Worm (Caenorhabditis elegans) whole organism, midembryonic: ENCODE results near the gene aco-2.

Experiments used
- T22C8.4 ChIP-seq: fragments of 200-800 bp; sonication (Bioruptor generic); IDR thresholded peaks from 2 replicates; pipeline ENCODE4 v1.3.6; 2022; ENCODE audit warnings: missing genetic modification characterization, missing compliant biosample characterization
- cog-1 ChIP-seq: sonication (generic microtip); optimal IDR thresholded peaks from 2 replicates; lab custom pipeline; 2016; ENCODE audit warnings: missing genetic modification characterization, missing compliant biosample characterization
- flt-1 ChIP-seq: fragments of 200-800 bp; sonication (Bioruptor generic); IDR thresholded peaks from 2 replicates; pipeline ENCODE4 v1.3.6; 2022; ENCODE audit warnings: missing genetic modification characterization, missing compliant biosample characterization
- klf-2 ChIP-seq: fragments of 200-800 bp; sonication (Bioruptor generic); conservative IDR thresholded peaks from 2 replicates; pipeline ENCODE4 v1.3.6; 2022; ENCODE audit warnings: missing genetic modification reagents, missing genetic modification characterization, missing compliant biosample characterization
- ref-1 ChIP-seq: fragments of 200-800 bp; sonication (Bioruptor generic); conservative IDR thresholded peaks from 2 replicates; pipeline ENCODE4 v1.3.6; 2022; ENCODE audit warnings: missing genetic modification reagents, missing genetic modification characterization, missing compliant biosample characterization
- tab-1 ChIP-seq: fragments of 200-800 bp; sonication (Bioruptor generic); IDR thresholded peaks from 2 replicates; pipeline ENCODE4 v1.3.6; 2022; ENCODE audit warnings: missing genetic modification characterization, missing compliant biosample characterization
- ztf-29 ChIP-seq: fragments of 200-800 bp; sonication (Bioruptor generic); IDR thresholded peaks from 2 replicates; pipeline ENCODE4 v1.3.6; 2022; ENCODE audit warnings: missing genetic modification reagents, missing genetic modification characterization, missing compliant biosample characterization

DNA sequence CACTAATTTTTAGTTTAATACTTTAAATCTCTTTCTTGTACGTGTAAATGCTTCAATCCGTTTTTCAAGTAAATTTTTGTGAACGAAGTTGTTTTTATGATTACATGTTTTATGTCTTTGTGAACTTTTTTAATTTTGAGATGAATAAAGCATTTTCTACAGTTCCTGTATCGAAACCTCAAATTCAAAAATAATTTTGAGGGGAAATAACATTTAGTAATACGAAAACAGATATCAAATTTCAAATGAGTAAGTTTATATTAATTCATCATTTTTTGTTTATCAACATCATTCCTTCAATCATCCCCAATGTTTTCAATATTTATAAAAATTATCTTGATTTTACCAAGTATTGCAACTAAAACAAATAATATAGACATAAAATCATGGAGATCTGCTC is 36.0 kb upstream of the aco-2 start, which contains the start of gene C29E4.10:
- TF ChIP-seq flt-1 (GFP tag; lab: Robert Waterston, UW) (no peak), klf-2 (GFP tag; lab: Robert Waterston, UW) (no peak), cog-1 (tag; lab: Kevin White, UChicago) (no peak), T22C8.4 (GFP tag; lab: Robert Waterston, UW) (no peak), ref-1 (no peak), ztf-29 (GFP tag; lab: Robert Waterston, UW) (no peak), tab-1 (GFP tag; lab: Robert Waterston, UW) (no peak)
